Fruit fly (Drosophila melanogaster) whole organism, prepupa: ENCODE data around the gene Mgstl.
A peak's percentile ranks its signal among the peaks of the same experiment; 100 is the strongest.

ENCODE experiments used
- Blimp-1 ChIP-seq: fragments of 200-800 bp; sonication (Bioruptor generic); optimal IDR thresholded peaks from 3 replicates; lab custom pipeline; 2017; ENCODE audit warnings: missing biosample characterization, missing genetic modification characterization, mild to moderate bottlenecking, moderate library complexity, missing genetic modification reagents
- CG10631 ChIP-seq: fragments of 200-800 bp; sonication (Bioruptor generic); optimal IDR thresholded peaks from 2 replicates; lab custom pipeline; 2016; ENCODE audit warnings: missing biosample characterization, missing genetic modification characterization
- CG10669 ChIP-seq: fragments of 200-800 bp; sonication (Bioruptor generic); optimal IDR thresholded peaks from 3 replicates; lab custom pipeline; 2018; ENCODE audit warnings: missing biosample characterization, mild to moderate bottlenecking, missing genetic modification characterization, moderate library complexity
- CG11294 ChIP-seq: fragments of 200-800 bp; sonication (Bioruptor generic); IDR thresholded peaks from 2 replicates; pipeline ENCODE4 v1.3.6; 2022; ENCODE audit warnings: missing biosample characterization, missing genetic modification characterization
- CG11762 ChIP-seq: fragments of 200-800 bp; sonication (Bioruptor generic); optimal IDR thresholded peaks from 3 replicates; lab custom pipeline; 2016; ENCODE audit warnings: missing biosample characterization, missing genetic modification characterization; ENCODE audit not compliant: insufficient read depth
- CG11902 ChIP-seq: fragments of 200-800 bp; sonication (Bioruptor generic); optimal IDR thresholded peaks from 3 replicates; lab custom pipeline; 2016; ENCODE audit warnings: missing biosample characterization, missing genetic modification characterization
- CG15336 ChIP-seq: fragments of 200-800 bp; sonication (Bioruptor generic); IDR thresholded peaks from 2 replicates; pipeline ENCODE4 v1.3.6; 2022; ENCODE audit warnings: missing biosample characterization, missing genetic modification characterization
- CG1621 ChIP-seq: fragments of 200-800 bp; sonication (Bioruptor generic); optimal IDR thresholded peaks from 3 replicates; lab custom pipeline; 2018; ENCODE audit warnings: missing biosample characterization, mild to moderate bottlenecking, missing genetic modification characterization
- CG16779 ChIP-seq: fragments of 200-800 bp; sonication (Bioruptor generic); optimal IDR thresholded peaks from 3 replicates; lab custom pipeline; 2017; ENCODE audit warnings: missing biosample characterization, mild to moderate bottlenecking, missing genetic modification characterization
- CG3032 ChIP-seq: fragments of 200-800 bp; optimal IDR thresholded peaks from 2 replicates; lab custom pipeline; 2019; ENCODE audit warnings: missing biosample characterization, mild to moderate bottlenecking, missing genetic modification characterization, moderate library complexity
- CG31627 ChIP-seq: fragments of 200-800 bp; sonication (Bioruptor generic); optimal IDR thresholded peaks from 3 replicates; lab custom pipeline; 2016; ENCODE audit warnings: missing biosample characterization, missing genetic modification characterization
- CG32006 ChIP-seq: fragments of 200-800 bp; sonication (Bioruptor generic); optimal IDR thresholded peaks from 3 replicates; lab custom pipeline; 2017; ENCODE audit warnings: missing biosample characterization, mild to moderate bottlenecking, missing genetic modification characterization
- CG34406 ChIP-seq: fragments of 200-800 bp; sonication (Bioruptor generic); optimal IDR thresholded peaks from 3 replicates; lab custom pipeline; 2016; ENCODE audit warnings: missing biosample characterization, missing genetic modification characterization
- CG6163 ChIP-seq: fragments of 200-800 bp; sonication (Bioruptor generic); IDR thresholded peaks from 3 replicates; pipeline ENCODE4 v1.3.6; 2022; ENCODE audit warnings: missing biosample characterization, missing genetic modification characterization
- CG6276 ChIP-seq: fragments of 200-800 bp; sonication (Bioruptor generic); optimal IDR thresholded peaks from 2 replicates; lab custom pipeline; 2017; ENCODE audit warnings: missing biosample characterization, mild to moderate bottlenecking, missing genetic modification characterization
- CG6792 ChIP-seq: fragments of 200-800 bp; sonication (Bioruptor generic); optimal IDR thresholded peaks from 3 replicates; lab custom pipeline; 2016; ENCODE audit warnings: missing biosample characterization, missing genetic modification characterization
- CG6808 ChIP-seq: fragments of 200-800 bp; sonication (Bioruptor generic); optimal IDR thresholded peaks from 3 replicates; lab custom pipeline; 2017; ENCODE audit warnings: missing biosample characterization, missing genetic modification characterization, mild to moderate bottlenecking, moderate library complexity, missing genetic modification reagents
- CG6854 ChIP-seq: fragments of 200-800 bp; sonication (Bioruptor generic); optimal IDR thresholded peaks from 2 replicates; lab custom pipeline; 2017; ENCODE audit warnings: missing biosample characterization, mild to moderate bottlenecking, missing genetic modification characterization
- CG7368 ChIP-seq: fragments of 200-800 bp; sonication (Bioruptor generic); optimal IDR thresholded peaks from 3 replicates; lab custom pipeline; 2016; ENCODE audit warnings: missing biosample characterization, missing genetic modification characterization
- CG8119 ChIP-seq: fragments of 200-800 bp; sonication (Bioruptor generic); IDR thresholded peaks from 3 replicates; pipeline ENCODE4 v1.3.6; 2022; ENCODE audit warnings: missing biosample characterization, missing genetic modification characterization
- CG9139 ChIP-seq: fragments of 200-800 bp; sonication (Bioruptor generic); optimal IDR thresholded peaks from 3 replicates; lab custom pipeline; 2017; ENCODE audit warnings: missing biosample characterization, mild to moderate bottlenecking, missing genetic modification characterization
- Eip78C ChIP-seq: fragments of 200-800 bp; sonication (Bioruptor generic); peaks from one replicate; lab custom pipeline; 2016; ENCODE audit warnings: missing biosample characterization, missing genetic modification characterization
- Eip93F ChIP-seq: fragments of 200-800 bp; sonication (Bioruptor generic); optimal IDR thresholded peaks from 2 replicates; lab custom pipeline; 2016; ENCODE audit warnings: missing biosample characterization, mild to moderate bottlenecking, missing genetic modification characterization
- Ets21C ChIP-seq: fragments of 200-800 bp; sonication (Bioruptor generic); optimal IDR thresholded peaks from 3 replicates; lab custom pipeline; 2016; ENCODE audit warnings: missing biosample characterization, missing genetic modification characterization
- Ets96B ChIP-seq: fragments of 200-800 bp; optimal IDR thresholded peaks from 2 replicates; lab custom pipeline; 2019; ENCODE audit warnings: missing biosample characterization, mild to moderate bottlenecking, missing genetic modification characterization, moderate library complexity
- Gug ChIP-seq: fragments of 200-800 bp; sonication (Bioruptor generic); IDR thresholded peaks from 2 replicates; pipeline ENCODE4 v1.3.6; 2022; ENCODE audit warnings: missing biosample characterization, missing genetic modification characterization
- Hr4 ChIP-seq: fragments of 200-800 bp; sonication (Bioruptor generic); optimal IDR thresholded peaks from 3 replicates; lab custom pipeline; 2016; ENCODE audit warnings: missing biosample characterization, missing genetic modification characterization
- Met ChIP-seq: fragments of 200-800 bp; sonication (Bioruptor generic); optimal IDR thresholded peaks from 3 replicates; lab custom pipeline; 2016; ENCODE audit warnings: missing biosample characterization, missing genetic modification characterization
- Sox14 ChIP-seq: fragments of 200-800 bp; sonication (Bioruptor generic); optimal IDR thresholded peaks from 3 replicates; lab custom pipeline; 2016; ENCODE audit warnings: missing biosample characterization, missing genetic modification characterization
- acj6 ChIP-seq: fragments of 200-800 bp; sonication (Bioruptor generic); optimal IDR thresholded peaks from 3 replicates; lab custom pipeline; 2016; ENCODE audit warnings: missing biosample characterization, missing genetic modification characterization
- cyc ChIP-seq: fragments of 200-800 bp; sonication (Bioruptor generic); optimal IDR thresholded peaks from 3 replicates; lab custom pipeline; 2016; ENCODE audit warnings: missing biosample characterization, missing genetic modification characterization
- dsx ChIP-seq: fragments of 200-800 bp; optimal IDR thresholded peaks from 3 replicates; lab custom pipeline; 2019; ENCODE audit warnings: missing biosample characterization, mild to moderate bottlenecking, missing genetic modification characterization, moderate library complexity; ENCODE audit not compliant: poor library complexity, severe bottlenecking
- eg ChIP-seq: fragments of 200-800 bp; sonication (Bioruptor generic); IDR thresholded peaks from 3 replicates; pipeline ENCODE4 v1.3.6; 2022; ENCODE audit warnings: missing biosample characterization, missing genetic modification characterization
- fd59A ChIP-seq: fragments of 200-800 bp; sonication (Bioruptor generic); optimal IDR thresholded peaks from 2 replicates; lab custom pipeline; 2017; ENCODE audit warnings: missing biosample characterization, mild to moderate bottlenecking, missing genetic modification characterization, missing genetic modification reagents
- fd85E ChIP-seq: fragments of 200-800 bp; sonication (Bioruptor generic); optimal IDR thresholded peaks from 3 replicates; lab custom pipeline; 2016; ENCODE audit warnings: missing biosample characterization, missing genetic modification characterization
- fkh ChIP-seq: fragments of 200-800 bp; sonication (Bioruptor generic); optimal IDR thresholded peaks from 3 replicates; lab custom pipeline; 2017; ENCODE audit warnings: missing biosample characterization, mild to moderate bottlenecking, missing genetic modification characterization, moderate library complexity
- lz ChIP-seq: fragments of 200-800 bp; sonication (Bioruptor generic); optimal IDR thresholded peaks from 3 replicates; lab custom pipeline; 2016; ENCODE audit warnings: missing biosample characterization, missing genetic modification characterization
- net ChIP-seq: fragments of 200-800 bp; sonication (Bioruptor generic); optimal IDR thresholded peaks from 3 replicates; lab custom pipeline; 2016; ENCODE audit warnings: missing biosample characterization, missing genetic modification characterization
- salr ChIP-seq, 2 experiments: fragments of 200-800 bp; sonication (Bioruptor generic); optimal IDR thresholded peaks; 3 replicates each; lab custom pipeline; 2016 to 2018; ENCODE audit warnings: missing biosample characterization in 2 of 2, missing genetic modification characterization in 2 of 2, mild to moderate bottlenecking in 1 of 2
- spab ChIP-seq: fragments of 200-800 bp; sonication (Bioruptor generic); optimal IDR thresholded peaks from 2 replicates; lab custom pipeline; 2017; ENCODE audit warnings: missing biosample characterization, mild to moderate bottlenecking, missing genetic modification characterization, missing genetic modification reagents
- ss ChIP-seq, 2 experiments: fragments of 200-800 bp; sonication (Bioruptor generic); optimal IDR thresholded peaks; 2 replicates in 1 of 2; 3 replicates in 1 of 2; lab custom pipeline; 2017 to 2018; ENCODE audit warnings: mild to moderate bottlenecking in 2 of 2, missing biosample characterization in 2 of 2, missing genetic modification characterization in 2 of 2, moderate library complexity in 1 of 2
- topi ChIP-seq: fragments of 200-800 bp; sonication (Bioruptor generic); optimal IDR thresholded peaks from 3 replicates; lab custom pipeline; 2016; ENCODE audit warnings: missing biosample characterization, missing genetic modification characterization

Gene Mgstl

dm6 chrX:21044831-21045447 is 3.0 kb downstream of the Mgstl start, which contains the start of gene Cbs (continued):
- TF ChIP-seq CG10631 (GFP tag; lab: Kevin White, UChicago) (peak; percentile 59), CG7368 (GFP tag; lab: Kevin White, UChicago) (no peak), CG3032 (peak; percentile 30), Eip93F (no peak), Hr4 (peak; percentile 27), salr (GFP tag; optimal IDR thresholded peaks at IDR 0.05; lab: Kevin White, UChicago) (peak; percentile 48 to 55), fkh (GFP tag; lab: Kevin White, UChicago) (no peak), dsx (GFP tag; lab: Kevin White, UChicago) (peak; percentile 7), CG6792 (GFP tag; lab: Kevin White, UChicago) (no peak), cyc (GFP tag; lab: Kevin White, UChicago) (no peak), CG16779 (tag; lab: Kevin White, UChicago) (no peak), CG6854 (no peak), spab (GFP tag; lab: Kevin White, UChicago) (peak; percentile 20), CG32006 (GFP tag; lab: Kevin White, UChicago) (peak; percentile 71), CG6276 (GFP tag; lab: Kevin White, UChicago) (peak; percentile 10), net (GFP tag; lab: Kevin White, UChicago) (peak; percentile 18), Blimp-1 (GFP tag; lab: Kevin White, UChicago) (no peak), fd59A (no peak), lz (no peak), Gug (GFP tag; lab: Robert Waterston, UW) (peak; percentile 21), Sox14 (GFP tag; lab: Kevin White, UChicago) (no peak), Ets21C (GFP tag; lab: Kevin White, UChicago) (no peak), CG11902 (GFP tag; lab: Kevin White, UChicago) (no peak), fd85E (GFP tag; lab: Kevin White, UChicago) (no peak), CG31627 (GFP tag; lab: Kevin White, UChicago) (no peak), Met (GFP tag; lab: Kevin White, UChicago) (no peak)

- TF ChIP-seq lz (no peak), net (GFP tag; lab: Kevin White, UChicago) (peak; percentile 26), CG15336 (peak; percentile 75), CG34406 (no peak), CG8119 (GFP tag; lab: Robert Waterston, UW) (peak; percentile 66), Ets96B (tag; lab: Kevin White, UChicago) (peak; percentile 56), eg (GFP tag; lab: Robert Waterston, UW) (peak; percentile 71), CG16779 (tag; lab: Kevin White, UChicago) (peak; percentile 65), CG6276 (GFP tag; lab: Kevin White, UChicago) (peak; percentile 86), CG11294 (GFP tag; lab: Robert Waterston, UW) (no peak), ss (GFP tag; optimal IDR thresholded peaks at IDR 0.05; lab: Kevin White, UChicago) (peak; percentile 48 to 66), spab (GFP tag; lab: Kevin White, UChicago) (no peak), Hr4 (peak; percentile 0), CG10669 (GFP tag; lab: Kevin White, UChicago) (peak; percentile 16), CG7368 (GFP tag; lab: Kevin White, UChicago) (no peak), CG6163 (GFP tag; lab: Robert Waterston, UW) (peak; percentile 65), CG1621 (tag; lab: Kevin White, UChicago) (no peak), acj6 (GFP tag; lab: Kevin White, UChicago) (no peak), topi (GFP tag; lab: Kevin White, UChicago) (no peak), Eip78C (GFP tag; lab: Kevin White, UChicago) (peak; percentile 47), CG9139 (GFP tag; lab: Kevin White, UChicago) (peak; percentile 20), fkh (GFP tag; lab: Kevin White, UChicago) (peak; percentile 72), CG11762 (no peak), dsx (GFP tag; lab: Kevin White, UChicago) (peak; percentile 45), CG3032 (peak; percentile 51), Gug (GFP tag; lab: Robert Waterston, UW) (peak; percentile 41; the same call in 1 of the 2 replicates), CG6808 (GFP tag; lab: Kevin White, UChicago) (peak; percentile 53)
Observed at dm6 chrX:21045448-21045941, 3.6 kb downstream of the Mgstl start.
